Worm (Caenorhabditis elegans): ENCODE data around the gene pmk-1.

- TF ChIP-seq hlh-13 (GFP tag; optimal IDR thresholded peaks at IDR 0.05) (no peak), ama-1 (optimal IDR thresholded peaks at IDR 0.05) (no peak), nhr-232 (tag; optimal IDR thresholded peaks at IDR 0.05) (no peak), F13H6.1 (tag; optimal IDR thresholded peaks at IDR 0.05) (no peak)
Measured at ce11 chrIV:8127430-8127829, 21.2 kb upstream of the pmk-1 start.
